Worm (Caenorhabditis elegans) whole organism, late embryonic: ENCODE measurements around the gene lin-46.

Experiments
- Y22D7AL.16 ChIP-seq: sonication (generic microtip); optimal IDR thresholded peaks from 2 replicates; lab custom pipeline; 2016; ENCODE audit warnings: missing genetic modification characterization, missing compliant biosample characterization
- ama-1 ChIP-seq: fragments of 150-350 bp; optimal IDR thresholded peaks from 2 replicates; lab custom pipeline; 2014
- ceh-31 ChIP-seq: sonication (generic microtip); optimal IDR thresholded peaks from 2 replicates; lab custom pipeline; 2016; ENCODE audit warnings: missing genetic modification characterization, missing compliant biosample characterization
- ets-4 ChIP-seq: sonication (generic microtip); optimal IDR thresholded peaks from 2 replicates; lab custom pipeline; 2016; ENCODE audit warnings: missing genetic modification characterization, missing compliant biosample characterization
- lin-11 ChIP-seq: fragments of 200-800 bp; sonication (Bioruptor generic); optimal IDR thresholded peaks from 2 replicates; lab custom pipeline; 2018; ENCODE audit warnings: mild to moderate bottlenecking, missing genetic modification characterization, missing compliant biosample characterization
- nfya-1 ChIP-seq: sonication (generic microtip); optimal IDR thresholded peaks from 2 replicates; lab custom pipeline; 2017; ENCODE audit warnings: missing genetic modification characterization, mild to moderate bottlenecking, missing compliant biosample characterization, antibody characterized with exemption, moderate library complexity
- sox-4 ChIP-seq: sonication (generic microtip); optimal IDR thresholded peaks from 2 replicates; lab custom pipeline; 2017; ENCODE audit warnings: mild to moderate bottlenecking, missing genetic modification characterization, inconsistent platforms, missing compliant biosample characterization
- tbx-2 ChIP-seq: sonication (generic microtip); optimal IDR thresholded peaks from 2 replicates; lab custom pipeline; 2016; ENCODE audit warnings: missing genetic modification characterization, missing compliant biosample characterization
- unc-42 ChIP-seq: sonication (generic microtip); optimal IDR thresholded peaks from 2 replicates; lab custom pipeline; 2016; ENCODE audit warnings: missing genotype, missing genetic modification characterization, missing compliant biosample characterization

DNA sequence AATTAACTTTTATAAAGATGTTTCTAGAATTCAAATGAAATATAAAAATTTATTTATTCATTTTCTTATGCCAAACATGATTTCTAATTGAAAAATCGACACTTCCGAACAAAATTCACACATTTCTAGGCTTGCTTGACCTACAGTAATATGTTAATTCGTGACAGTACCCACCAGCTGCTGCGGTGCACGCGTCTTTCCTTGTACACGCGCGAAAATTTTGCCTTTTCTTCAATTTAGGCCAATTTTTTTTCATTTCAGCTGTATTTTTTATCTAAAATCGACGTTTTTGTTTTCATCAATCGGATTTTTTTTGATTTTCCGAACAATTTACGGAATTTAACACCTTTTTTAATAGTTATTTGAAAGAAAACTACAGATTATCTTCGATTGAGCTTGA lies 31.4 kb downstream of the lin-46 start:
- TF ChIP-seq ets-4 (tag; lab: Kevin White, UChicago) = no peak
- TF ChIP-seq sox-4 = no peak
- no peak for TF ChIP-seq tbx-2 (tag; lab: Kevin White, UChicago)
- TF ChIP-seq Y22D7AL.16 (tag; lab: Kevin White, UChicago) = no peak
- TF ChIP-seq ceh-31 (tag; lab: Kevin White, UChicago) = no peak
- no peak for TF ChIP-seq ama-1 (lab: Kevin White, UChicago)
- TF ChIP-seq lin-11 (tag; lab: Kevin White, UChicago) = no peak
- no peak for TF ChIP-seq unc-42 (tag; lab: Kevin White, UChicago)
- no peak for TF ChIP-seq nfya-1 (tag; lab: Kevin White, UChicago)
